Worm (Caenorhabditis elegans): ENCODE results near the gene K11D12.11.

- TF ChIP-seq unc-130 (tag; optimal IDR thresholded peaks at IDR 0.05): no peak
- no peak for TF ChIP-seq nhr-237 (tag; optimal IDR thresholded peaks at IDR 0.05)
- no peak for TF ChIP-seq aly-2 (tag; optimal IDR thresholded peaks at IDR 0.05)
- TF ChIP-seq sup-37 (GFP tag; optimal IDR thresholded peaks at IDR 0.05): no peak
- no peak for TF ChIP-seq hlh-4 (tag; optimal IDR thresholded peaks at IDR 0.05)
- TF ChIP-seq vab-15 (tag; optimal IDR thresholded peaks at IDR 0.05): no peak
- no peak for TF ChIP-seq Y116A8C.19 (tag; optimal IDR thresholded peaks at IDR 0.05; ENCODE audit: borderline replicate concordance)
- TF ChIP-seq egl-27 (tag; optimal IDR thresholded peaks at IDR 0.05): no peak
- no peak for TF ChIP-seq nhr-76 (tag; optimal IDR thresholded peaks at IDR 0.05)
Observed at ce11 chrV:5039559-5039958, at the start of gene K11D12.11.
